Worm (Caenorhabditis elegans) whole organism, L1 larva: ENCODE results near the gene R11G1.2.

Experiments
- C04F5.9 ChIP-seq: sonication (generic microtip); optimal IDR thresholded peaks from 2 replicates; lab custom pipeline; 2016; ENCODE audit warnings: missing genetic modification characterization, missing compliant biosample characterization
- C34B4.2 ChIP-seq: sonication (generic microtip); optimal IDR thresholded peaks from 2 replicates; lab custom pipeline; 2017; ENCODE audit warnings: mild to moderate bottlenecking, missing genetic modification characterization, missing compliant biosample characterization
- alr-1 ChIP-seq: fragments of 200-800 bp; sonication (Bioruptor generic); optimal IDR thresholded peaks from 2 replicates; lab custom pipeline; 2018; ENCODE audit warnings: borderline replicate concordance, mild to moderate bottlenecking, missing genetic modification characterization, missing compliant biosample characterization
- ama-1 ChIP-seq: fragments of 150-350 bp; optimal IDR thresholded peaks from 2 replicates; lab custom pipeline; 2014
- blmp-1 ChIP-seq: fragments of 150-350 bp; optimal IDR thresholded peaks from 2 replicates; lab custom pipeline; 2014; ENCODE audit warnings: missing biosample characterization, missing genetic modification characterization
- ceh-82 ChIP-seq, 3 experiments: fragments of 150-350 bp in 1 of 3; sonication (generic microtip) in 2 of 3; optimal IDR thresholded peaks; 2 replicates each; lab custom pipeline; 2014 to 2017; ENCODE audit warnings: missing biosample characterization in 3 of 3, missing genetic modification characterization in 3 of 3
- ceh-88 ChIP-seq: fragments of 200-800 bp; sonication (Bioruptor generic); IDR thresholded peaks from 2 replicates; pipeline ENCODE4 v1.3.6; 2022; ENCODE audit warnings: missing genetic modification characterization, missing compliant biosample characterization
- dsc-1 ChIP-seq: sonication (generic microtip); optimal IDR thresholded peaks from 2 replicates; lab custom pipeline; 2016; ENCODE audit warnings: mild to moderate bottlenecking, missing genetic modification characterization, missing compliant biosample characterization
- efl-1 ChIP-seq, 4 experiments: fragments of 150-350 bp; optimal IDR thresholded peaks in 3 of 4; peaks in 1 of 4; 1 replicate in 1 of 4; 2 replicates in 3 of 4; lab custom pipeline; 2014; ENCODE audit warnings: missing biosample characterization in 2 of 4, missing genetic modification characterization in 2 of 4, missing genetic modification reagents in 2 of 4
- efl-3 ChIP-seq: fragments of 200-800 bp; sonication (Bioruptor generic); optimal IDR thresholded peaks from 2 replicates; lab custom pipeline; 2018; ENCODE audit warnings: mild to moderate bottlenecking, missing genetic modification characterization, missing compliant biosample characterization
- egl-27 ChIP-seq, 2 experiments: fragments of 150-350 bp in 1 of 2; sonication (generic microtip); optimal IDR thresholded peaks; 3 replicates each; lab custom pipeline; 2017 to 2018; ENCODE audit warnings: missing biosample characterization in 2 of 2, missing genetic modification characterization in 2 of 2, missing genetic modification reagents in 2 of 2
- fkh-4 ChIP-seq: sonication (generic microtip); optimal IDR thresholded peaks from 2 replicates; lab custom pipeline; 2016; ENCODE audit warnings: missing compliant biosample characterization, missing genetic modification characterization, borderline replicate concordance
- fkh-8 ChIP-seq: sonication (generic microtip); optimal IDR thresholded peaks from 2 replicates; lab custom pipeline; 2016; ENCODE audit warnings: mild to moderate bottlenecking, missing genetic modification characterization, missing compliant biosample characterization
- fos-1 ChIP-seq: fragments of 150-350 bp; optimal IDR thresholded peaks from 2 replicates; lab custom pipeline; 2014; ENCODE audit warnings: missing biosample characterization, missing genetic modification characterization
- grh-1 ChIP-seq: fragments of 200-800 bp; sonication (Bioruptor generic); IDR thresholded peaks from 2 replicates; pipeline ENCODE4 v1.3.6; 2022; ENCODE audit warnings: missing genetic modification reagents, missing genetic modification characterization, missing compliant biosample characterization
- hlh-17 ChIP-seq: fragments of 200-800 bp; sonication (Bioruptor generic); optimal IDR thresholded peaks from 2 replicates; lab custom pipeline; 2018; ENCODE audit warnings: missing genetic modification characterization, mild to moderate bottlenecking, missing compliant biosample characterization, moderate library complexity, borderline replicate concordance
- irx-1 ChIP-seq: sonication (generic microtip); optimal IDR thresholded peaks from 2 replicates; lab custom pipeline; 2016; ENCODE audit warnings: missing genetic modification characterization, missing compliant biosample characterization
- isw-1 ChIP-seq: fragments of 200-800 bp; sonication (Bioruptor generic); IDR thresholded peaks from 2 replicates; pipeline ENCODE4 v1.3.6; 2022; ENCODE audit warnings: missing genetic modification characterization, missing compliant biosample characterization
- lin-13 ChIP-seq: fragments of 150-350 bp; optimal IDR thresholded peaks from 2 replicates; lab custom pipeline; 2014; ENCODE audit warnings: missing biosample characterization, missing genetic modification reagents, missing genetic modification characterization
- lin-14 ChIP-seq: fragments of 200-800 bp; sonication (Bioruptor generic); optimal IDR thresholded peaks from 2 replicates; lab custom pipeline; 2018; ENCODE audit warnings: mild to moderate bottlenecking, missing genetic modification characterization, moderate library complexity, missing compliant biosample characterization
- lin-15B ChIP-seq: fragments of 150-350 bp; sonication (generic microtip); optimal IDR thresholded peaks from 3 replicates; lab custom pipeline; 2014; ENCODE audit warnings: missing biosample characterization, missing genetic modification characterization
- lsy-2 ChIP-seq, 2 experiments: fragments of 150-350 bp; optimal IDR thresholded peaks; 2 replicates each; lab custom pipeline; 2014; ENCODE audit warnings: missing biosample characterization in 2 of 2, missing genetic modification characterization in 2 of 2
- mab-9 ChIP-seq: fragments of 200-800 bp; sonication (Bioruptor generic); IDR thresholded peaks from 2 replicates; pipeline ENCODE4 v1.3.6; 2022; ENCODE audit warnings: missing genetic modification reagents, missing genetic modification characterization, missing compliant biosample characterization
- mef-2 ChIP-seq: fragments of 150-350 bp; optimal IDR thresholded peaks from 2 replicates; lab custom pipeline; 2014; ENCODE audit warnings: missing biosample characterization, missing genetic modification characterization
- nhr-11 ChIP-seq: fragments of 150-350 bp; optimal IDR thresholded peaks from 2 replicates; lab custom pipeline; 2014; ENCODE audit warnings: missing biosample characterization, missing genetic modification characterization
- nhr-12 ChIP-seq: sonication (generic microtip); optimal IDR thresholded peaks from 2 replicates; lab custom pipeline; 2017; ENCODE audit warnings: missing biosample characterization, missing genetic modification characterization
- nhr-19 ChIP-seq: fragments of 200-800 bp; sonication (Bioruptor generic); conservative IDR thresholded peaks from 2 replicates; pipeline ENCODE4 v1.3.6; 2022; ENCODE audit warnings: missing genetic modification characterization, missing compliant biosample characterization
- nhr-28 ChIP-seq: fragments of 150-350 bp; optimal IDR thresholded peaks from 2 replicates; lab custom pipeline; 2014; ENCODE audit warnings: missing biosample characterization, missing genetic modification characterization
- nhr-47 ChIP-seq: sonication (generic microtip); optimal IDR thresholded peaks from 2 replicates; lab custom pipeline; 2016; ENCODE audit warnings: mild to moderate bottlenecking, missing genetic modification characterization, moderate library complexity, missing compliant biosample characterization
- nhr-71 ChIP-seq: sonication (generic microtip); optimal IDR thresholded peaks from 2 replicates; lab custom pipeline; 2016; ENCODE audit warnings: mild to moderate bottlenecking, missing genetic modification characterization, moderate library complexity, missing compliant biosample characterization
- nhr-77 ChIP-seq: fragments of 150-350 bp; optimal IDR thresholded peaks from 2 replicates; lab custom pipeline; 2014; ENCODE audit warnings: missing biosample characterization, missing genetic modification characterization
- nhr-84 ChIP-seq: sonication (generic microtip); optimal IDR thresholded peaks from 2 replicates; lab custom pipeline; 2017; ENCODE audit warnings: missing biosample characterization, missing genetic modification characterization
- nhr-85 ChIP-seq: sonication (generic microtip); peaks from one replicate; lab custom pipeline; 2016; ENCODE audit warnings: missing genetic modification characterization, inconsistent platforms, missing compliant biosample characterization
- nhr-90 ChIP-seq: sonication (generic microtip); optimal IDR thresholded peaks from 2 replicates; lab custom pipeline; 2016; ENCODE audit warnings: mild to moderate bottlenecking, missing genetic modification characterization, missing compliant biosample characterization; ENCODE audit not compliant: poor library complexity
- pag-3 ChIP-seq: sonication (generic microtip); optimal IDR thresholded peaks from 2 replicates; lab custom pipeline; 2017; ENCODE audit warnings: missing genetic modification characterization, mild to moderate bottlenecking, missing compliant biosample characterization, antibody characterized with exemption, borderline replicate concordance; ENCODE audit not compliant: insufficient read depth
- pax-3 ChIP-seq: fragments of 200-800 bp; sonication (Bioruptor generic); optimal IDR thresholded peaks from 2 replicates; lab custom pipeline; 2018; ENCODE audit warnings: mild to moderate bottlenecking, missing genetic modification characterization, moderate library complexity, missing compliant biosample characterization
- rnt-1 ChIP-seq: sonication (generic microtip); optimal IDR thresholded peaks from 2 replicates; lab custom pipeline; 2016; ENCODE audit warnings: mild to moderate bottlenecking, missing genetic modification characterization, moderate library complexity, missing compliant biosample characterization
- snpc-4 ChIP-seq: fragments of 150-350 bp; optimal IDR thresholded peaks from 2 replicates; lab custom pipeline; 2014; ENCODE audit warnings: missing biosample characterization, missing genetic modification characterization
- sox-4 ChIP-seq: sonication (generic microtip); optimal IDR thresholded peaks from 2 replicates; lab custom pipeline; 2016; ENCODE audit warnings: missing genetic modification characterization, missing compliant biosample characterization
- sptf-1 ChIP-seq: fragments of 150-350 bp; optimal IDR thresholded peaks from 2 replicates; lab custom pipeline; 2014; ENCODE audit warnings: missing biosample characterization, missing genetic modification characterization
- sup-37 ChIP-seq: fragments of 200-800 bp; sonication (Bioruptor generic); optimal IDR thresholded peaks from 2 replicates; lab custom pipeline; 2018; ENCODE audit warnings: mild to moderate bottlenecking, missing genetic modification characterization, missing compliant biosample characterization
- swsn-7 ChIP-seq: sonication (generic microtip); optimal IDR thresholded peaks from 2 replicates; lab custom pipeline; 2016; ENCODE audit warnings: missing genetic modification characterization, missing compliant biosample characterization
- tbx-2 ChIP-seq: sonication (generic microtip); optimal IDR thresholded peaks from 2 replicates; lab custom pipeline; 2016; ENCODE audit warnings: missing genetic modification characterization, missing compliant biosample characterization
- unc-30 ChIP-seq: sonication (generic microtip); optimal IDR thresholded peaks from 2 replicates; lab custom pipeline; 2017; ENCODE audit warnings: missing biosample characterization, missing genetic modification characterization
- unc-62 ChIP-seq: fragments of 150-350 bp; optimal IDR thresholded peaks from 2 replicates; lab custom pipeline; 2014; ENCODE audit warnings: missing biosample characterization, missing genetic modification reagents, missing genetic modification characterization
- unc-86 ChIP-seq: sonication (generic microtip); optimal IDR thresholded peaks from 2 replicates; lab custom pipeline; 2016; ENCODE audit warnings: missing genetic modification characterization, missing compliant biosample characterization
- unc-98 ChIP-seq: fragments of 200-800 bp; sonication (Bioruptor generic); IDR thresholded peaks from 2 replicates; pipeline ENCODE4 v1.3.6; 2022; ENCODE audit warnings: missing genetic modification characterization, missing compliant biosample characterization
- vab-15 ChIP-seq: sonication (generic microtip); optimal IDR thresholded peaks from 2 replicates; lab custom pipeline; 2017; ENCODE audit warnings: missing genotype, mild to moderate bottlenecking, missing genetic modification characterization, missing compliant biosample characterization
- xbp-1 ChIP-seq: sonication (generic microtip); optimal IDR thresholded peaks from 2 replicates; lab custom pipeline; 2016; ENCODE audit warnings: missing genetic modification characterization, missing compliant biosample characterization
- zag-1 ChIP-seq: fragments of 150-350 bp; optimal IDR thresholded peaks from 2 replicates; lab custom pipeline; 2014; ENCODE audit warnings: missing biosample characterization, missing genetic modification characterization
- ztf-4 ChIP-seq: fragments of 150-350 bp; optimal IDR thresholded peaks from 2 replicates; lab custom pipeline; 2014; ENCODE audit warnings: missing biosample characterization, missing genetic modification characterization

R11G1.2 gene

ce11 chrX:3602622-3603021 lies 47.8 kb upstream of the R11G1.2 start:
- no peak for TF ChIP-seq sox-4 (tag; lab: Kevin White, UChicago)
- peak; percentile 55 for TF ChIP-seq lin-14 (GFP tag; lab: Kevin White, UChicago)
- TF ChIP-seq zag-1 (tag; lab: Kevin White, UChicago): no peak
- no peak for TF ChIP-seq unc-98
- peak; percentile 48 for TF ChIP-seq nhr-71 (tag; lab: Kevin White, UChicago)
- 0 out of 2 replicates have a peak, but pooled peaks have one; percentile 8 for TF ChIP-seq nhr-19 (GFP tag; lab: Robert Waterston, UW)
- peak; percentile 54 for TF ChIP-seq rnt-1
- no peak for TF ChIP-seq alr-1

ce11 chrX:3605727-3606126 lies 44.7 kb upstream of the R11G1.2 start, which contains the start of gene C18B2.4:
C18B2.4 (minus strand) TSS chrX:3605741.
- TF ChIP-seq sup-37 (no peak), snpc-4 (peak; percentile 64), grh-1 (GFP tag; lab: Robert Waterston, UW) (no peak), nhr-85 (no peak), lsy-2 (tag; optimal IDR thresholded peaks at IDR 0.05; lab: Kevin White, UChicago) (peak; percentile 25 to 74), nhr-77 (tag; lab: Kevin White, UChicago) (peak; percentile 66), mab-9 (GFP tag; lab: Robert Waterston, UW) (no peak), efl-3 (GFP tag; lab: Kevin White, UChicago) (no peak), nhr-71 (tag; lab: Kevin White, UChicago) (peak; percentile 81), fkh-8 (peak; percentile 74), unc-98 (no peak), unc-86 (tag; lab: Kevin White, UChicago) (peak; percentile 48), tbx-2 (peak; percentile 69), ceh-88 (GFP tag; lab: Robert Waterston, UW) (no peak), fkh-4 (tag; lab: Kevin White, UChicago) (no peak), hlh-17 (GFP tag; lab: Kevin White, UChicago) (no peak), nhr-90 (no peak), xbp-1 (tag; lab: Kevin White, UChicago) (peak; percentile 70), nhr-12 (tag; lab: Kevin White, UChicago) (no peak), lin-13 (no peak), unc-30 (tag; lab: Kevin White, UChicago) (no peak), unc-62 (GFP tag; lab: Kevin White, UChicago) (no peak), blmp-1 (peak; percentile 42), vab-15 (tag; lab: Kevin White, UChicago) (no peak), alr-1 (no peak), nhr-84 (no peak), nhr-47 (peak; percentile 68), pag-3 (tag; lab: Kevin White, UChicago) (peak; percentile 91), C34B4.2 (no peak), dsc-1 (tag; lab: Kevin White, UChicago) (peak; percentile 45), isw-1 (GFP tag; lab: Robert Waterston, UW) (peak; percentile 58), rnt-1 (peak; percentile 67), pax-3 (tag; lab: Kevin White, UChicago) (no peak), efl-1 (optimal IDR thresholded peaks at IDR 0.05; lab: Kevin White, UChicago) (peak; percentile 43 to 66), efl-1 (GFP tag; optimal IDR thresholded peaks at IDR 0.05 in 1 of 2; lab: Kevin White, UChicago) (peak in 1 of 2 experiments; percentile 36), mef-2 (tag; lab: Kevin White, UChicago) (no peak), C04F5.9 (no peak), nhr-28 (tag; lab: Kevin White, UChicago) (no peak), sptf-1 (tag; lab: Kevin White, UChicago) (no peak), ceh-82 (tag; optimal IDR thresholded peaks at IDR 0.05; lab: Kevin White, UChicago) (peak; percentile 45 to 82 (median 67)), ama-1 (lab: Kevin White, UChicago) (no peak), egl-27 (tag; optimal IDR thresholded peaks at IDR 0.05; lab: Kevin White, UChicago) (no peak), lin-15B (peak; percentile 43), nhr-11 (tag; lab: Kevin White, UChicago) (no peak), fos-1 (tag; lab: Kevin White, UChicago) (peak; percentile 57), irx-1 (tag; lab: Kevin White, UChicago) (peak; percentile 23), swsn-7 (tag; lab: Kevin White, UChicago) (peak; percentile 40), ztf-4 (tag; lab: Kevin White, UChicago) (no peak)
